Worm (Caenorhabditis elegans) whole organism, L3 larva: ENCODE data around the gene dpy-19.

Experiments used
- ZK546.5 ChIP-seq: sonication (generic microtip); optimal IDR thresholded peaks from 2 replicates; lab custom pipeline; 2017; ENCODE audit warnings: missing biosample characterization, missing genetic modification characterization
- ama-1 ChIP-seq: fragments of 150-350 bp; optimal IDR thresholded peaks from 2 replicates; lab custom pipeline; 2018
- ceh-16 ChIP-seq: sonication (generic microtip); optimal IDR thresholded peaks from 2 replicates; lab custom pipeline; 2017; ENCODE audit warnings: missing biosample characterization, missing genetic modification characterization
- ceh-28 ChIP-seq: fragments of 150-350 bp; optimal IDR thresholded peaks from 2 replicates; lab custom pipeline; 2014; ENCODE audit warnings: missing biosample characterization, missing genetic modification reagents, missing genetic modification characterization
- ceh-82 ChIP-seq: fragments of 150-350 bp; optimal IDR thresholded peaks from 2 replicates; lab custom pipeline; 2014; ENCODE audit warnings: missing biosample characterization, missing genetic modification characterization
- daf-12 ChIP-seq: fragments of 150-350 bp; optimal IDR thresholded peaks from 2 replicates; lab custom pipeline; 2014; ENCODE audit warnings: missing biosample characterization, missing genetic modification reagents, missing genetic modification characterization
- egl-27 ChIP-seq: sonication (generic microtip); optimal IDR thresholded peaks from 4 replicates; lab custom pipeline; 2017; ENCODE audit warnings: missing biosample characterization, missing genetic modification reagents, missing genetic modification characterization
- egl-5 ChIP-seq: fragments of 150-350 bp; optimal IDR thresholded peaks from 2 replicates; lab custom pipeline; 2017; ENCODE audit warnings: missing biosample characterization, missing genetic modification reagents, missing genetic modification characterization, inconsistent platforms
- elt-1 ChIP-seq: fragments of 150-350 bp; optimal IDR thresholded peaks from 2 replicates; lab custom pipeline; 2014; ENCODE audit warnings: missing biosample characterization, missing genetic modification characterization
- elt-3 ChIP-seq, 3 experiments: fragments of 150-350 bp in 1 of 3; sonication (generic microtip) in 2 of 3; optimal IDR thresholded peaks; 2 replicates in 2 of 3; 4 replicates in 1 of 3; lab custom pipeline; 2014 to 2017; ENCODE audit warnings: missing biosample characterization in 3 of 3, missing genetic modification characterization in 3 of 3
- eor-1 ChIP-seq, 2 experiments: fragments of 150-350 bp; optimal IDR thresholded peaks; 2 replicates each; lab custom pipeline; 2014 to 2018; ENCODE audit warnings: missing biosample characterization in 2 of 2, missing genetic modification characterization in 2 of 2
- hmg-11 ChIP-seq: sonication (generic microtip); optimal IDR thresholded peaks from 2 replicates; lab custom pipeline; 2016; ENCODE audit warnings: missing genetic modification characterization, missing compliant biosample characterization
- jun-1 ChIP-seq: fragments of 150-350 bp; optimal IDR thresholded peaks from 2 replicates; lab custom pipeline; 2014; ENCODE audit warnings: missing biosample characterization, missing genetic modification reagents, missing genetic modification characterization
- lin-15B ChIP-seq: fragments of 150-350 bp; optimal IDR thresholded peaks from 2 replicates; lab custom pipeline; 2014; ENCODE audit warnings: missing biosample characterization, missing genetic modification characterization
- lin-39 ChIP-seq: fragments of 150-350 bp; optimal IDR thresholded peaks from 2 replicates; lab custom pipeline; 2018; ENCODE audit warnings: missing biosample characterization, missing genetic modification reagents, missing genetic modification characterization
- mdl-1 ChIP-seq: fragments of 150-350 bp; optimal IDR thresholded peaks from 2 replicates; lab custom pipeline; 2014; ENCODE audit warnings: missing biosample characterization, missing genetic modification characterization
- mml-1 ChIP-seq: fragments of 150-350 bp; sonication (generic microtip); optimal IDR thresholded peaks from 3 replicates; lab custom pipeline; 2014; ENCODE audit warnings: missing biosample characterization, missing genetic modification characterization
- nfya-1 ChIP-seq: sonication (generic microtip); optimal IDR thresholded peaks from 2 replicates; lab custom pipeline; 2017; ENCODE audit warnings: missing genetic modification characterization, mild to moderate bottlenecking, missing compliant biosample characterization, antibody characterized with exemption, moderate library complexity; ENCODE audit not compliant: insufficient read depth
- nhr-12 ChIP-seq: fragments of 150-350 bp; optimal IDR thresholded peaks from 2 replicates; lab custom pipeline; 2014; ENCODE audit warnings: missing biosample characterization, missing genetic modification characterization
- nhr-23 ChIP-seq: fragments of 150-350 bp; optimal IDR thresholded peaks from 2 replicates; lab custom pipeline; 2014; ENCODE audit warnings: missing biosample characterization, missing genetic modification reagents, missing genetic modification characterization
- nhr-237 ChIP-seq: fragments of 150-350 bp; optimal IDR thresholded peaks from 2 replicates; lab custom pipeline; 2014; ENCODE audit warnings: missing biosample characterization, missing genetic modification characterization
- nhr-25 ChIP-seq: sonication (generic microtip); optimal IDR thresholded peaks from 2 replicates; lab custom pipeline; 2017; ENCODE audit warnings: missing biosample characterization, missing genetic modification characterization
- nhr-28 ChIP-seq: fragments of 150-350 bp; optimal IDR thresholded peaks from 2 replicates; lab custom pipeline; 2014; ENCODE audit warnings: missing biosample characterization, missing genetic modification characterization
- nhr-67 ChIP-seq: fragments of 150-350 bp; optimal IDR thresholded peaks from 2 replicates; lab custom pipeline; 2014; ENCODE audit warnings: missing biosample characterization, missing genetic modification characterization
- nhr-77 ChIP-seq: fragments of 150-350 bp; optimal IDR thresholded peaks from 2 replicates; lab custom pipeline; 2014; ENCODE audit warnings: missing biosample characterization, missing genetic modification characterization
- pha-4 ChIP-seq: fragments of 150-350 bp; optimal IDR thresholded peaks from 2 replicates; lab custom pipeline; 2014; ENCODE audit warnings: missing biosample characterization, missing genetic modification reagents, missing genetic modification characterization
- sea-2 ChIP-seq: fragments of 150-350 bp; sonication (generic microtip); optimal IDR thresholded peaks from 4 replicates; lab custom pipeline; 2014; ENCODE audit warnings: missing biosample characterization, missing genetic modification reagents, missing genetic modification characterization
- tbx-2 ChIP-seq: sonication (generic microtip); optimal IDR thresholded peaks from 2 replicates; lab custom pipeline; 2016; ENCODE audit warnings: mild to moderate bottlenecking, missing genetic modification characterization, missing compliant biosample characterization
- unc-39 ChIP-seq: sonication (generic microtip); optimal IDR thresholded peaks from 4 replicates; lab custom pipeline; 2017; ENCODE audit warnings: missing biosample characterization, missing genetic modification characterization
- unc-62 ChIP-seq: fragments of 150-350 bp; sonication (generic microtip); optimal IDR thresholded peaks from 4 replicates; lab custom pipeline; 2014; ENCODE audit warnings: missing biosample characterization, missing genetic modification reagents, missing genetic modification characterization
- zag-1 ChIP-seq: fragments of 150-350 bp; optimal IDR thresholded peaks from 2 replicates; lab custom pipeline; 2014; ENCODE audit warnings: missing biosample characterization, missing genetic modification characterization
- ztf-11 ChIP-seq: fragments of 150-350 bp; optimal IDR thresholded peaks from 2 replicates; lab custom pipeline; 2014; ENCODE audit warnings: missing biosample characterization, missing genetic modification characterization

The dpy-19 gene

ce11 chrIII:8621002-8621401 is 46.3 kb downstream of the dpy-19 start:
- TF ChIP-seq nhr-25 (tag; lab: Kevin White, UChicago) (peak; percentile 42), nfya-1 (peak; percentile 87), ama-1 (lab: Kevin White, UChicago) (no peak), nhr-23 (tag; lab: Kevin White, UChicago) (peak; percentile 30), zag-1 (tag; lab: Kevin White, UChicago) (no peak), elt-1 (tag; lab: Kevin White, UChicago) (peak; percentile 94), daf-12 (tag; lab: Kevin White, UChicago) (no peak)

- TF ChIP-seq ZK546.5 (tag; lab: Kevin White, UChicago) (no peak), nhr-28 (tag; lab: Kevin White, UChicago) (no peak), ceh-28 (no peak), eor-1 (tag; optimal IDR thresholded peaks at IDR 0.05; lab: Kevin White, UChicago) (no peak), elt-3 (tag; optimal IDR thresholded peaks at IDR 0.05; lab: Kevin White, UChicago) (no peak), nhr-67 (tag; lab: Kevin White, UChicago) (no peak), tbx-2 (tag; lab: Kevin White, UChicago) (no peak), ceh-16 (tag; lab: Kevin White, UChicago) (no peak), nfya-1 (no peak), ztf-11 (tag; lab: Kevin White, UChicago) (no peak), sea-2 (GFP tag; lab: Kevin White, UChicago) (no peak), ceh-82 (tag; lab: Kevin White, UChicago) (no peak)
Observed at ce11 chrIII:8620259-8620658, 47.0 kb downstream of the dpy-19 start.

- no peak for TF ChIP-seq nhr-77
- TF ChIP-seq ama-1 (lab: Kevin White, UChicago): no peak
- TF ChIP-seq ceh-28: no peak
- no peak for TF ChIP-seq mml-1 (tag; lab: Kevin White, UChicago)
- TF ChIP-seq sea-2 (GFP tag; lab: Kevin White, UChicago): no peak
- no peak for TF ChIP-seq nhr-23 (tag; lab: Kevin White, UChicago)
- TF ChIP-seq unc-39 (tag; lab: Kevin White, UChicago): no peak
- no peak for TF ChIP-seq hmg-11 (tag; lab: Kevin White, UChicago)
- TF ChIP-seq ZK546.5 (tag; lab: Kevin White, UChicago): no peak
- no peak for TF ChIP-seq elt-3 (tag; optimal IDR thresholded peaks at IDR 0.05; lab: Kevin White, UChicago)
- TF ChIP-seq jun-1 (tag; lab: Kevin White, UChicago): no peak
- TF ChIP-seq pha-4 (tag; lab: Kevin White, UChicago): no peak
- no peak for TF ChIP-seq egl-5 (tag; lab: Kevin White, UChicago)
- no peak for TF ChIP-seq nhr-237
- TF ChIP-seq egl-27 (tag; lab: Kevin White, UChicago): no peak
- TF ChIP-seq elt-1 (tag; lab: Kevin White, UChicago): no peak
- TF ChIP-seq lin-39: no peak
- TF ChIP-seq mdl-1 (tag; lab: Kevin White, UChicago): no peak
Observed at ce11 chrIII:8618412-8618960, 48.8 kb downstream of the dpy-19 start, which contains the start of gene C13G5.2. Gene C13G5.2 (minus strand): TSS chrIII:8618462.

DNA sequence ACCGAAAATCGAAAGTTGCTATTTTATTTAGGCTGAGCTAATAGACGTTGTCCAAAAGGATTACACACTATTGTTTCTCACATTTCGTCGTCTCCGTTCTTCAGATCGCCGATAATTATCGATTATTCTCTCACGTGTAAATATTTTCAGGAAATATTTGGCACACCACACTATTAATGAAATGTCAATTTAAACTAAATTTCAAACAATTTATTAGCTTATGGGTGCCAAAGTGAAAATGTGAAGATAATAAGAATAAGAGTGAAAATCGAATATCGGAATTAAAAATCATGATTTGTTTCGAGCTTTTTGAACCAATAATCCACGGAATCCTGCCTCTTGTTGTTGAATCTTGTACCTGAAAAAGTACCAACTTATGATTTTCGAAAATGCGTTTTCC is 50.7 kb downstream of the dpy-19 start, which contains the start of gene C06E1.11:
TSS of gene C06E1.11 (minus strand) at position 101 of the 400 bp plus-strand sequence.
- no peak for TF ChIP-seq nhr-12 (tag; lab: Kevin White, UChicago)

- TF ChIP-seq tbx-2 (tag; lab: Kevin White, UChicago) (no peak), pha-4 (tag; lab: Kevin White, UChicago) (peak; percentile 51), zag-1 (tag; lab: Kevin White, UChicago) (no peak), nfya-1 (peak; percentile 20), hmg-11 (tag; lab: Kevin White, UChicago) (peak; percentile 9), mml-1 (tag; lab: Kevin White, UChicago) (no peak), mdl-1 (tag; lab: Kevin White, UChicago) (no peak), daf-12 (tag; lab: Kevin White, UChicago) (no peak), nhr-237 (no peak), unc-62 (no peak), sea-2 (GFP tag; lab: Kevin White, UChicago) (no peak), lin-15B (tag; lab: Kevin White, UChicago) (peak; percentile 44)
Observed at ce11 chrIII:8614490-8614889, 52.8 kb downstream of the dpy-19 start, which contains the start of gene rha-2. Gene rha-2 (minus strand): TSS chrIII:8614569.
